Fruit fly (Drosophila melanogaster) whole organism, embryonic: Measurements from ENCODE around the gene LPCAT.

Source experiments
- Abd-B ChIP-seq: fragments of 200-800 bp; sonication (Bioruptor generic); optimal IDR thresholded peaks from 2 replicates; lab custom pipeline; 2018; ENCODE audit warnings: missing biosample characterization, mild to moderate bottlenecking, missing genetic modification characterization, moderate library complexity
- Atf-2 ChIP-seq: fragments of 200-800 bp; sonication (Bioruptor generic); optimal IDR thresholded peaks from 2 replicates; lab custom pipeline; 2016; ENCODE audit warnings: missing biosample characterization, missing genetic modification characterization
- B-H2 ChIP-seq: fragments of 200-800 bp; sonication (Bioruptor generic); optimal IDR thresholded peaks from 2 replicates; lab custom pipeline; 2018; ENCODE audit warnings: missing biosample characterization, mild to moderate bottlenecking, missing genetic modification characterization
- Bteb2 ChIP-seq: fragments of 200-800 bp; sonication (Bioruptor generic); optimal IDR thresholded peaks from 2 replicates; lab custom pipeline; 2016; ENCODE audit warnings: missing biosample characterization, missing genetic modification characterization
- CG10147 ChIP-seq: fragments of 200-800 bp; sonication (Bioruptor generic); optimal IDR thresholded peaks from 2 replicates; lab custom pipeline; 2019; ENCODE audit warnings: missing biosample characterization, mild to moderate bottlenecking, missing genetic modification characterization, moderate library complexity
- CG11085 ChIP-seq: fragments of 200-800 bp; sonication (Bioruptor generic); IDR thresholded peaks from 2 replicates; pipeline ENCODE4 v1.3.6; 2022; ENCODE audit warnings: missing biosample characterization, missing genetic modification characterization
- CG11093 ChIP-seq: fragments of 200-800 bp; sonication (Bioruptor generic); IDR thresholded peaks from 3 replicates; pipeline ENCODE4 v1.3.6; 2022; ENCODE audit warnings: missing biosample characterization, missing genetic modification characterization
- CG12155 ChIP-seq: fragments of 200-800 bp; sonication (Bioruptor generic); optimal IDR thresholded peaks from 3 replicates; lab custom pipeline; 2016; ENCODE audit warnings: missing biosample characterization, missing genetic modification characterization
- CG13123 ChIP-seq: fragments of 200-800 bp; sonication (Bioruptor generic); optimal IDR thresholded peaks from 2 replicates; lab custom pipeline; 2016; ENCODE audit warnings: missing biosample characterization, missing genetic modification characterization
- CG14860 ChIP-seq: fragments of 200-800 bp; sonication (Bioruptor generic); IDR thresholded peaks from 3 replicates; pipeline ENCODE4 v1.3.6; 2022; ENCODE audit warnings: missing biosample characterization, missing genetic modification characterization; ENCODE audit not compliant: partially characterized antibody
- CG15514 ChIP-seq: fragments of 200-800 bp; sonication (Bioruptor generic); optimal IDR thresholded peaks from 3 replicates; lab custom pipeline; 2017; ENCODE audit warnings: missing biosample characterization, missing genetic modification characterization, mild to moderate bottlenecking, moderate library complexity, missing genetic modification reagents
- CG17829 ChIP-seq: fragments of 200-800 bp; optimal IDR thresholded peaks from 2 replicates; lab custom pipeline; 2019; ENCODE audit warnings: missing biosample characterization, mild to moderate bottlenecking, missing genetic modification characterization, moderate library complexity
- CG3065 ChIP-seq: fragments of 200-800 bp; sonication (Bioruptor generic); optimal IDR thresholded peaks from 2 replicates; lab custom pipeline; 2016; ENCODE audit warnings: missing biosample characterization, missing genetic modification characterization
- CG42726 ChIP-seq: fragments of 200-800 bp; sonication (Bioruptor generic); IDR thresholded peaks from 2 replicates; pipeline ENCODE4 v1.3.6; 2022; ENCODE audit warnings: missing biosample characterization, missing genetic modification characterization; ENCODE audit not compliant: partially characterized antibody
- CG4617 ChIP-seq: fragments of 200-800 bp; sonication (Bioruptor generic); optimal IDR thresholded peaks from 3 replicates; lab custom pipeline; 2016; ENCODE audit warnings: missing biosample characterization, missing genetic modification characterization, borderline replicate concordance
- CG7963 ChIP-seq: fragments of 200-800 bp; sonication (Bioruptor generic); IDR thresholded peaks from 3 replicates; pipeline ENCODE4 v1.3.6; 2022; ENCODE audit warnings: missing biosample characterization, missing genetic modification characterization; ENCODE audit not compliant: partially characterized antibody
- CG8765 ChIP-seq: fragments of 200-800 bp; sonication (Bioruptor generic); IDR thresholded peaks from 2 replicates; pipeline ENCODE4 v1.3.6; 2022; ENCODE audit warnings: missing biosample characterization, missing genetic modification characterization
- CHES-1-like ChIP-seq: fragments of 200-800 bp; sonication (Bioruptor generic); optimal IDR thresholded peaks from 2 replicates; lab custom pipeline; 2016; ENCODE audit warnings: missing biosample characterization, missing genetic modification characterization
- Dad ChIP-seq: fragments of 200-800 bp; sonication (Bioruptor generic); optimal IDR thresholded peaks from 3 replicates; lab custom pipeline; 2016; ENCODE audit warnings: missing biosample characterization, missing genetic modification characterization
- Dfd ChIP-seq, 2 experiments: fragments of >200 bp; optimal IDR thresholded peaks; 2 replicates each; lab custom pipeline; 2017; ENCODE audit warnings: missing biosample characterization in 2 of 2, missing genetic modification characterization in 2 of 2
- Dip3 ChIP-seq: fragments of 200-800 bp; sonication (Bioruptor generic); optimal IDR thresholded peaks from 3 replicates; lab custom pipeline; 2016; ENCODE audit warnings: missing biosample characterization, missing genetic modification characterization
- E2f1 ChIP-seq: fragments of 200-800 bp; sonication (Bioruptor generic); IDR thresholded peaks from 2 replicates; pipeline ENCODE4 v1.3.6; 2022; ENCODE audit warnings: missing biosample characterization, missing genetic modification characterization
- E2f2 ChIP-seq: fragments of 200-800 bp; sonication (Bioruptor generic); IDR thresholded peaks from 2 replicates; pipeline ENCODE4 v1.3.6; 2022; ENCODE audit warnings: missing biosample characterization, missing genetic modification characterization
- Eip74EF ChIP-seq, 2 experiments: fragments of 200-800 bp in 1 of 2; fragments of >200 bp in 1 of 2; sonication (Bioruptor generic) in 1 of 2; optimal IDR thresholded peaks; 2 replicates each; lab custom pipeline; 2017 to 2019; ENCODE audit warnings: missing biosample characterization in 2 of 2, missing genetic modification characterization in 2 of 2, mild to moderate bottlenecking in 1 of 2, moderate library complexity in 1 of 2
- HLH4C ChIP-seq: fragments of 200-800 bp; sonication (Bioruptor generic); IDR thresholded peaks from 3 replicates; pipeline ENCODE4 v1.3.6; 2022; ENCODE audit warnings: missing biosample characterization, missing genetic modification characterization; ENCODE audit not compliant: partially characterized antibody
- PHDP ChIP-seq: fragments of 200-800 bp; sonication (Bioruptor generic); optimal IDR thresholded peaks from 3 replicates; lab custom pipeline; 2018; ENCODE audit warnings: missing biosample characterization, mild to moderate bottlenecking, missing genetic modification characterization, moderate library complexity
- Side ChIP-seq: fragments of 200-800 bp; sonication (Bioruptor generic); optimal IDR thresholded peaks from 2 replicates; lab custom pipeline; 2016; ENCODE audit warnings: missing biosample characterization, missing genetic modification characterization
- Tbp ChIP-seq: fragments of >200 bp; optimal IDR thresholded peaks from 2 replicates; lab custom pipeline; 2018; ENCODE audit warnings: missing biosample characterization, missing genetic modification characterization
- Xrp1 ChIP-seq: fragments of 200-800 bp; sonication (Bioruptor generic); IDR thresholded peaks from 2 replicates; pipeline ENCODE4 v1.3.6; 2022; ENCODE audit warnings: missing biosample characterization, missing genetic modification characterization
- br ChIP-seq: fragments of >200 bp; optimal IDR thresholded peaks from 2 replicates; lab custom pipeline; 2017
- bsh ChIP-seq, 2 experiments: fragments of 200-800 bp; sonication (Bioruptor generic); optimal IDR thresholded peaks; 2 replicates each; lab custom pipeline; 2017 to 2018; ENCODE audit warnings: mild to moderate bottlenecking in 2 of 2, missing biosample characterization in 2 of 2, missing genetic modification characterization in 2 of 2, moderate library complexity in 1 of 2
- cato ChIP-seq: fragments of 200-800 bp; sonication (Bioruptor generic); optimal IDR thresholded peaks from 2 replicates; lab custom pipeline; 2016; ENCODE audit warnings: missing biosample characterization, missing genetic modification characterization, borderline replicate concordance
- fd3F ChIP-seq: fragments of 200-800 bp; sonication (Bioruptor generic); optimal IDR thresholded peaks from 2 replicates; lab custom pipeline; 2018; ENCODE audit warnings: missing biosample characterization, mild to moderate bottlenecking, missing genetic modification characterization, moderate library complexity
- gcm ChIP-seq: fragments of 200-800 bp; sonication (Bioruptor generic); optimal IDR thresholded peaks from 2 replicates; lab custom pipeline; 2019; ENCODE audit warnings: missing biosample characterization, mild to moderate bottlenecking, missing genetic modification characterization, moderate library complexity
- gsb-n ChIP-seq: fragments of 200-800 bp; sonication (Bioruptor generic); optimal IDR thresholded peaks from 3 replicates; lab custom pipeline; 2018; ENCODE audit warnings: missing biosample characterization, mild to moderate bottlenecking, missing genetic modification characterization
- kni ChIP-seq: fragments of 200-800 bp; sonication (Bioruptor generic); optimal IDR thresholded peaks from 3 replicates; lab custom pipeline; 2017; ENCODE audit warnings: mild to moderate bottlenecking, missing biosample characterization, missing genetic modification reagents, missing genetic modification characterization
- knrl ChIP-seq: fragments of 200-800 bp; sonication (Bioruptor generic); IDR thresholded peaks from 3 replicates; pipeline ENCODE4 v1.3.6; 2022; ENCODE audit warnings: missing biosample characterization, missing genetic modification characterization; ENCODE audit not compliant: partially characterized antibody
- lov ChIP-seq, 2 experiments: fragments of 200-800 bp in 1 of 2; fragments of >200 bp in 1 of 2; sonication (Bioruptor generic) in 1 of 2; IDR thresholded peaks in 1 of 2; optimal IDR thresholded peaks in 1 of 2; 2 replicates in 1 of 2; 3 replicates in 1 of 2; pipeline versions ENCODE4 v1.3.6 to Lab custom; 2017 to 2022; ENCODE audit warnings: missing biosample characterization in 1 of 2, missing genetic modification characterization in 1 of 2
- mirr ChIP-seq: fragments of 200-800 bp; sonication (Bioruptor generic); optimal IDR thresholded peaks from 3 replicates; lab custom pipeline; 2018; ENCODE audit warnings: missing biosample characterization, mild to moderate bottlenecking, missing genetic modification characterization
- nmo ChIP-seq: fragments of 200-800 bp; sonication (Bioruptor generic); optimal IDR thresholded peaks from 2 replicates; lab custom pipeline; 2018; ENCODE audit warnings: missing biosample characterization, mild to moderate bottlenecking, missing genetic modification characterization, moderate library complexity
- pho ChIP-seq: fragments of 200-800 bp; sonication (Bioruptor generic); optimal IDR thresholded peaks from 2 replicates; lab custom pipeline; 2016; ENCODE audit warnings: missing biosample characterization, missing genetic modification characterization
- sc ChIP-seq, 3 experiments: fragments of >200 bp in 2 of 3; fragments of 200-800 bp in 1 of 3; sonication (Bioruptor generic) in 1 of 3; optimal IDR thresholded peaks; 2 replicates in 2 of 3; 3 replicates in 1 of 3; lab custom pipeline; 2017; ENCODE audit warnings: mild to moderate bottlenecking in 1 of 3, missing biosample characterization in 1 of 3, missing genetic modification characterization in 1 of 3, missing genetic modification reagents in 1 of 3
- sima ChIP-seq: fragments of 200-800 bp; sonication (Bioruptor generic); optimal IDR thresholded peaks from 2 replicates; lab custom pipeline; 2016; ENCODE audit warnings: missing biosample characterization, missing genetic modification characterization
- sisA ChIP-seq: fragments of 200-800 bp; sonication (Bioruptor generic); IDR thresholded peaks from 2 replicates; pipeline ENCODE4 v1.3.6; 2022; ENCODE audit warnings: missing biosample characterization, missing genetic modification characterization
- toy ChIP-seq: fragments of 200-800 bp; sonication (Bioruptor generic); IDR thresholded peaks from 2 replicates; pipeline ENCODE4 v1.3.6; 2022; ENCODE audit warnings: missing biosample characterization, missing genetic modification characterization
- tup ChIP-seq: fragments of 200-800 bp; sonication (Bioruptor generic); optimal IDR thresholded peaks from 2 replicates; lab custom pipeline; 2016; ENCODE audit warnings: missing biosample characterization, mild to moderate bottlenecking, missing genetic modification characterization, moderate library complexity
- unc-4 ChIP-seq: fragments of 200-800 bp; sonication (Bioruptor generic); IDR thresholded peaks from 2 replicates; pipeline ENCODE4 v1.3.6; 2022; ENCODE audit warnings: missing biosample characterization, missing genetic modification characterization; ENCODE audit not compliant: partially characterized antibody

Gene LPCAT

DNA sequence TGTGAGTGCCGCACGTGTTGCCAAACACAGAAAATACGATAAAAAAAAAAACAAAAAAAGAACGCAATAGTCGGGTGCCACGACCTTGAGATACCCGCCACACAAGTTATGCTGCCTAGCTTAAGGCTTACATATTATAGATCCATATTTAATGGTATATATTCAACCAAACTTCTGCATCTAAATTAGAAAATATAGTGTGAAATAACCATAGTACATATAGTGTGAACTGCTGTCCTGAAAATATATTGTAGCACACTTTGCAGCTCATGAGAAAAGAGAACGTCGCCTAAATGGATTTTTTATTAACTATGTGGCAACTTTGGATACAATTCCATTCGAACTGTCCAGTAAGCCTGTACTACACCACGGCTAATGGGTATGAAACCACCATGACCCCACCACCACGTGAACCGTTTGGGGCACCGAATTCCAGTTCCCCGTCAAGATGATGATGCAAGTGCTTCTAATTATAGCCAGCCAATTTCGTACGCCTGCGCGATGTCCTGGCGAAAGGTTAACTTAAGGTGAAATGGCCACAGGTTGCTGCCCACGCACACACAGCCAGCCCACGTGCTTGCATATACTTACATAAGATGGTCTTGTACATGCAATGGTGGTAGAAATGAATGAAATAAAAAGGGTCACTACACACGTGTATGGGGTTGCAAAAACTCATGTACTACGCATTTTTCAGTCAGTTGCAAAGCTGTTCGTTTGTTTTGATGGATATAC is 20.5 kb upstream of the LPCAT start (continued):
- peak; percentile 47 for TF ChIP-seq CG15514
- peak; percentile 71 for TF ChIP-seq CG11093 (GFP tag; lab: Robert Waterston, UW)
- TF ChIP-seq E2f2: peak; percentile 44; the same call in 1 of the 2 replicates
- peak; percentile 30 for TF ChIP-seq gsb-n (tag; lab: Kevin White, UChicago)
- no peak for TF ChIP-seq B-H2 (GFP tag; lab: Kevin White, UChicago)
- TF ChIP-seq PHDP (tag; lab: Kevin White, UChicago): peak; percentile 75
- TF ChIP-seq E2f1 (GFP tag; lab: Robert Waterston, UW): peak; percentile 45
- peak; percentile 71 for TF ChIP-seq CHES-1-like (GFP tag; lab: Kevin White, UChicago)
- no peak for TF ChIP-seq CG7963 (GFP tag; lab: Robert Waterston, UW)
- TF ChIP-seq CG42726: no peak
- peak; percentile 71 for TF ChIP-seq Bteb2 (GFP tag; lab: Kevin White, UChicago)
- no peak for TF ChIP-seq HLH4C (GFP tag; lab: Robert Waterston, UW)
- TF ChIP-seq Dad (GFP tag; lab: Kevin White, UChicago): peak; percentile 56
- peak; percentile 78 for TF ChIP-seq CG10147
- no peak for TF ChIP-seq unc-4
- TF ChIP-seq br (lab: Kevin White, UChicago): no peak
- peak; percentile 14 for TF ChIP-seq kni (GFP tag; lab: Kevin White, UChicago)
- peak; percentile 57 for TF ChIP-seq fd3F
- TF ChIP-seq Dip3: peak; percentile 70
- TF ChIP-seq CG14860 (GFP tag; lab: Robert Waterston, UW): no peak
- peak; percentile 74 for TF ChIP-seq pho
- TF ChIP-seq Side (GFP tag; lab: Kevin White, UChicago): peak; percentile 50
- TF ChIP-seq sisA (GFP tag; lab: Robert Waterston, UW): peak; percentile 73
- TF ChIP-seq CG4617: no peak
- peak; percentile 65 for TF ChIP-seq CG17829 (tag; lab: Kevin White, UChicago)
- TF ChIP-seq Eip74EF (GFP tag; optimal IDR thresholded peaks at IDR 0.05; lab: Kevin White, UChicago): peak in 1 of 2 experiments; percentile 70
- no peak for TF ChIP-seq Dfd (GFP tag; optimal IDR thresholded peaks at IDR 0.05; lab: Kevin White, UChicago)
- peak; percentile 57 for TF ChIP-seq tup (GFP tag; lab: Kevin White, UChicago)
- TF ChIP-seq knrl (GFP tag; lab: Robert Waterston, UW): no peak
- no peak for TF ChIP-seq lov (optimal IDR thresholded peaks at IDR 0.05; lab: Kevin White, UChicago)
- no peak for TF ChIP-seq lov (GFP tag; IDR thresholded peaks at IDR 0.05; lab: Robert Waterston, UW)
- TF ChIP-seq CG8765 (GFP tag; lab: Robert Waterston, UW): peak; percentile 20; the same call in 1 of the 2 replicates
- peak; percentile 35 to 72 for TF ChIP-seq bsh (GFP tag; optimal IDR thresholded peaks at IDR 0.05; lab: Kevin White, UChicago)
- TF ChIP-seq Xrp1 (GFP tag; lab: Robert Waterston, UW): peak; percentile 76
- TF ChIP-seq toy (GFP tag; lab: Robert Waterston, UW): no peak
- peak; percentile 62 for TF ChIP-seq Atf-2
- peak; percentile 58 for TF ChIP-seq Abd-B (GFP tag; lab: Kevin White, UChicago)
- peak; percentile 89 for TF ChIP-seq nmo
- TF ChIP-seq CG11085 (GFP tag; lab: Robert Waterston, UW): no peak
- peak; percentile 42 for TF ChIP-seq mirr (GFP tag; lab: Kevin White, UChicago)
- peak; percentile 14 for TF ChIP-seq CG3065 (GFP tag; lab: Kevin White, UChicago)
- TF ChIP-seq Tbp (GFP tag; lab: Kevin White, UChicago): no peak
- peak; percentile 56 for TF ChIP-seq gcm (GFP tag; lab: Kevin White, UChicago)
- TF ChIP-seq sima: peak; percentile 43
- TF ChIP-seq CG12155 (GFP tag; lab: Kevin White, UChicago): peak; percentile 57
- peak; percentile 64 for TF ChIP-seq cato (GFP tag; lab: Kevin White, UChicago)
- peak; percentile 23 for TF ChIP-seq CG13123 (GFP tag; lab: Kevin White, UChicago)
- TF ChIP-seq sc (optimal IDR thresholded peaks at IDR 0.05; lab: Kevin White, UChicago): no peak
- TF ChIP-seq sc (GFP tag; optimal IDR thresholded peaks at IDR 0.05; lab: Kevin White, UChicago): peak; percentile 49
